Fruit fly (Drosophila melanogaster) whole organism, adult: ENCODE data around the gene X11Lbeta.

Experiments
- CG11617 ChIP-seq: fragments of 200-800 bp; sonication (Bioruptor generic); optimal IDR thresholded peaks from 2 replicates; lab custom pipeline; 2017; ENCODE audit warnings: mild to moderate bottlenecking, missing biosample characterization, missing genetic modification reagents, missing genetic modification characterization
- CG12768 ChIP-seq: fragments of 200-800 bp; sonication (Bioruptor generic); optimal IDR thresholded peaks from 2 replicates; lab custom pipeline; 2017; ENCODE audit warnings: missing biosample characterization, missing genetic modification characterization, mild to moderate bottlenecking, moderate library complexity, missing genetic modification reagents
- Crg-1 ChIP-seq: fragments of 200-800 bp; sonication (Bioruptor generic); optimal IDR thresholded peaks from 2 replicates; lab custom pipeline; 2016; ENCODE audit warnings: missing biosample characterization, missing genetic modification characterization
- Hr96 ChIP-seq: fragments of 200-800 bp; sonication (Bioruptor generic); optimal IDR thresholded peaks from 2 replicates; lab custom pipeline; 2016; ENCODE audit warnings: missing biosample characterization, missing genetic modification characterization
- bab1 ChIP-seq: fragments of 200-800 bp; sonication (Bioruptor generic); optimal IDR thresholded peaks from 3 replicates; lab custom pipeline; 2019; ENCODE audit warnings: missing biosample characterization, mild to moderate bottlenecking, missing genetic modification characterization, moderate library complexity
- ovo ChIP-seq: fragments of 200-800 bp; sonication (Bioruptor generic); optimal IDR thresholded peaks from 2 replicates; lab custom pipeline; 2016; ENCODE audit warnings: missing biosample characterization, missing genetic modification characterization
- pad ChIP-seq: fragments of 200-800 bp; sonication (Bioruptor generic); optimal IDR thresholded peaks from 3 replicates; lab custom pipeline; 2017; ENCODE audit warnings: missing biosample characterization, missing genetic modification characterization, mild to moderate bottlenecking, moderate library complexity, missing genetic modification reagents

dm6 chrX:10750676-10751075 lies 123.1 kb downstream of the X11Lbeta start:
- no peak for TF ChIP-seq bab1 (GFP tag; lab: Kevin White, UChicago)
- TF ChIP-seq Hr96 (GFP tag; lab: Kevin White, UChicago) = no peak
- no peak for TF ChIP-seq CG11617
- no peak for TF ChIP-seq ovo (GFP tag; lab: Kevin White, UChicago)
- TF ChIP-seq CG12768 (GFP tag; lab: Kevin White, UChicago) = no peak
- no peak for TF ChIP-seq pad (GFP tag; lab: Kevin White, UChicago)
- no peak for TF ChIP-seq Crg-1 (GFP tag; lab: Kevin White, UChicago)
